Fruit fly (Drosophila melanogaster) Kc167 (cell line): Measurements from ENCODE around the gene fzo.

Source experiments
- Myc ChIP-seq: fragments of >200 bp; optimal IDR thresholded peaks from 2 replicates; lab custom pipeline; 2017; ENCODE audit warnings: missing external identifiers
- Sin3A ChIP-seq: fragments of >200 bp; optimal IDR thresholded peaks from 2 replicates; lab custom pipeline; 2018; ENCODE audit warnings: missing external identifiers
- h ChIP-seq: fragments of >200 bp; optimal IDR thresholded peaks from 3 replicates; lab custom pipeline; 2018; ENCODE audit warnings: missing external identifiers
- psq ChIP-seq: fragments of >200 bp; optimal IDR thresholded peaks from 2 replicates; lab custom pipeline; 2017; ENCODE audit warnings: missing external identifiers

- TF ChIP-seq psq (lab: Kevin White, UChicago) (no peak), h (no peak), Myc (lab: Kevin White, UChicago) (no peak), Sin3A (lab: Kevin White, UChicago) (no peak)
Observed at dm6 chr3R:23179336-23179735, 24.5 kb downstream of the fzo start.
